Fruit fly (Drosophila melanogaster): ENCODE results near the gene CG11085.
A peak's percentile ranks its signal among the peaks of the same experiment; 100 is the strongest.

The CG11085 gene

DNA sequence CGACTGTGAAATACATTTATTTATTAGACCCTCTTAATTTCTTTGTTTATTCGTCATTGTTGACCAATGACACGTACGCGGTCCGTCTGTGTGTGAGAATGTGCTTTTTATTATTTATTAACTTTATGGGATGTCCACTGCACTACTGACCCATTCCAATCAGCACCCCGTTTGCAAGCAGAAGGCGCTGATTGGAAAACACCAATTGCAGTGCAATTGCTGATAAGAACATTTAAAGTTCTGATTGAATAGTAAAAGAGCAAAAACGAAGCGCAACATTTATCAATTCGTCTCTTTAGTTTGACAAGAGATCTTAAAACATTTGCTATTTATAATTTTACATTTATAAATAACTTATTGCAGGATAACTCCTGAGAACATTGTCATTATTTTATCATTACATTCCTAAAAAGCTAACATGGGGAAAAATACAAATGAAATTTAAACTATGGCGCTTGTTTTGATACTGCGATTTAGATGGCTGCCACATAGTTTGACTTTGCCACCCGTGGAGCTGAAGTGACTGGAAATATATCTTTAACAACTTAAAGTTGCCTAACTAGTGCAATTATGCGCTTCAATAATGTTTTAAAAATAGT lies 42.4 kb downstream of the CG11085 start:
- TF ChIP-seq Snoo (tag; optimal IDR thresholded peaks at IDR 0.05) (no peak), fd96Ca (GFP tag; IDR thresholded peaks at IDR 0.05) (no peak), CG4496 (GFP tag; IDR thresholded peaks at IDR 0.05) (no peak), Pif1A (GFP tag; optimal IDR thresholded peaks at IDR 0.05) (no peak), CG13204 (GFP tag; optimal IDR thresholded peaks at IDR 0.05) (no peak), D1 (tag; optimal IDR thresholded peaks at IDR 0.05) (no peak), CG14655 (GFP tag; optimal IDR thresholded peaks at IDR 0.05) (no peak), CG9948 (tag; optimal IDR thresholded peaks at IDR 0.05) (no peak), CG8301 (tag; optimal IDR thresholded peaks at IDR 0.05) (no peak), CG10348 (GFP tag; IDR thresholded peaks at IDR 0.05) (no peak), Ets98B (GFP tag; IDR thresholded peaks at IDR 0.05) (no peak), CG34367 (tag; optimal IDR thresholded peaks at IDR 0.05) (no peak), EcR (GFP tag; optimal IDR thresholded peaks at IDR 0.05) (no peak), rn (GFP tag; IDR thresholded peaks at IDR 0.05) (no peak), CG15710 (tag; optimal IDR thresholded peaks at IDR 0.05) (no peak), CG12605 (GFP tag; IDR thresholded peaks at IDR 0.05) (no peak)

DNA sequence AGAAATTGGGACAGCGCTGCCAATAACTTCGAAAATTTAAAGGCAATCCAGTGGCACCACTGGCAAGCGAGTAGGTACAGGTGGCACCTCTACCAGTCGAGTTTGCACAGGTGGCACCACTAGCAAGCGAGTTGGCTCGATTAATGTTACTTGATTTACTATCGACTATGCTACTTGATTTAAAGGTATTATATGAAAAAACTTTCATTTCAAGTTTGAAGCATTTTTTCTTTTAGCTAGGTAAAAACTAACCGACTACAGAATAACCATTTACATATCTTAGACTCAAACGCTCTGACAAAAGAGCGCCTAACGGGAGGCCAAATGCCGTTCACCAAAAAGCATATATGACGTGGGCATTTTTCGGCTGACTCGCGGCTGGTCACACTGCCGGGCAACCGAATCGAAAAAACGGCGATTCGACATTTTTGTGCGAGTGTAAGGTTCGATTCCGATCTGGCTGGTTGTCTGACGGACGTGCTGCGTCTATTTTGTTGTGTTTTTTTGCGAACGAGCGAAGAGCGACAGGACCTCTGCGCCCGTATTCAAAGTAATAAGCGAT lies 43.0 kb downstream of the CG11085 start, which contains the start of gene Tis11:
Gene Tis11 (plus strand): TSS at position 417 of the 562 bp plus-strand sequence.
- TF ChIP-seq Ets98B (GFP tag; IDR thresholded peaks at IDR 0.05): peak; percentile 26; the same call in 1 of the 2 replicates
- TF ChIP-seq CG14655 (GFP tag; optimal IDR thresholded peaks at IDR 0.05): no peak
- peak; percentile 49; the same call in 1 of the 2 replicates for TF ChIP-seq CG12605 (GFP tag; IDR thresholded peaks at IDR 0.05)
- peak; percentile 0 for TF ChIP-seq CG8159 (tag; optimal IDR thresholded peaks at IDR 0.05)
- TF ChIP-seq CG32121 (GFP tag; IDR thresholded peaks at IDR 0.05): 0 out of 2 replicates have a peak, but pooled peaks have one; percentile 33
- peak; percentile 55; the same call in 2 of the 3 replicates for TF ChIP-seq CG4496 (GFP tag; IDR thresholded peaks at IDR 0.05)
- TF ChIP-seq Snoo (tag; optimal IDR thresholded peaks at IDR 0.05): peak; percentile 17
- TF ChIP-seq fd96Ca (GFP tag; IDR thresholded peaks at IDR 0.05): no peak

DNA sequence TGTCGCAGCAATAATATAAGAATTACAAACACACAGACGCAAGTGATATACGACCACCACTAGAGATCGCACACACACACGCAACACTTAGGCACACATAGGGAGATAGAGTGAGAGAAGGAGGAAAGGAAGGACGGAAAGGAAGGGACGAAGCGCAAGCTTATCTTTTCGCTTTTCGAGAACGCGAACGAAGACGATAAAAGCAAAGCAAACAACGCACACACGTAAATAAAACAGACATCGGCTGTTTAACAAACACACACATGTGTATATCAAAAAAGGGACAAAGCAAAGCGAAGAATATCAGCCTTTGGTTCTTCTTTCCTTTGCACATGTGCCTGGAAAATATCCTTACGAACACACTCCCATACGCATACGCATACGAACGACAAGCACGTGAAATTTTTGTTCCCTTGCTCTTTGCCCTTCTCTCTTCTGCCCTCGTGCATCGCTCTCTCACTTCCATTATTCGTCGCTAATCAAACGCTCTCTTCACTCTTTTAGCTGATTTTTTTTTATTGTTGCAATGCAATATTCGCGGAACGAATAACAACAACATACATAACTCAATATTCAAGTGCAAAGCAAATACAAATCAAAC lies 44.0 kb downstream of the CG11085 start:
- TF ChIP-seq CG10348 (GFP tag; IDR thresholded peaks at IDR 0.05) (no peak), CG8301 (tag; optimal IDR thresholded peaks at IDR 0.05) (no peak), Ets98B (GFP tag; IDR thresholded peaks at IDR 0.05) (no peak), CG9948 (tag; optimal IDR thresholded peaks at IDR 0.05) (no peak), CG32121 (GFP tag; IDR thresholded peaks at IDR 0.05) (no peak), CG15710 (tag; optimal IDR thresholded peaks at IDR 0.05) (peak; percentile 11), CG17806 (tag; optimal IDR thresholded peaks at IDR 0.05) (no peak), gl (tag; optimal IDR thresholded peaks at IDR 0.05) (peak; percentile 57), CG34367 (tag; optimal IDR thresholded peaks at IDR 0.05) (peak; percentile 18), fd96Ca (GFP tag; IDR thresholded peaks at IDR 0.05) (no peak; the same call in 2 of the 3 replicates), CG4496 (GFP tag; IDR thresholded peaks at IDR 0.05) (no peak), Pif1A (GFP tag; optimal IDR thresholded peaks at IDR 0.05) (peak; percentile 7), CG14655 (GFP tag; optimal IDR thresholded peaks at IDR 0.05) (peak; percentile 16), CG8159 (tag; optimal IDR thresholded peaks at IDR 0.05) (peak; percentile 9), D1 (tag; optimal IDR thresholded peaks at IDR 0.05) (no peak), rn (GFP tag; IDR thresholded peaks at IDR 0.05) (no peak), CG13204 (GFP tag; optimal IDR thresholded peaks at IDR 0.05) (peak; percentile 47), CG12605 (GFP tag; IDR thresholded peaks at IDR 0.05) (no peak), Pif1B (GFP tag; optimal IDR thresholded peaks at IDR 0.05) (peak; percentile 29), EcR (GFP tag; optimal IDR thresholded peaks at IDR 0.05) (peak; percentile 48), Snoo (tag; optimal IDR thresholded peaks at IDR 0.05) (no peak)

DNA sequence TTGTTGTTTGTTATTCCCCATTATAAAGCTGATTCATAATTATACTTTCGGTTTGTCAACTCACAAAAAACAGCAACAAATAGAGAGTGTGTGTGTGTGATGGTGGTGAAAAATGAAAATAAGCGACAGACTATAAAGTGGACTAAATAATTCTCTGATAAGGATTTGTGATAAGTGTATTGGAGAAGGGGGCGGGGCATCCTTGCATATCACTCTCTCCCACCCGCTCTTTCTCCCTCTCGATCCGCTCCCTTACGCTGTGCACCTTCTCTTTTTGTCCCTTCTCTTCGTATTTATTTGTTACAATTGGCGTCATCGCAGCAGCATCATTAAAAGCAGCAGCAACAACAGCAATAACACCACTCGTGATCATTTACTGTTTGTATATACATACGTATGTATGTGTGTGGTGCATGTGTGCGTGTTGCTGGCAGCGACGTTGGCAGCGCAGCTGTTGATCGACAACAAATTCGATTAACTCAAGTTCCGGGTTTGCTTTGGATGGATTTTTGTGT lies 45.4 kb downstream of the CG11085 start:
- TF ChIP-seq CG17806 (tag; optimal IDR thresholded peaks at IDR 0.05): no peak
- TF ChIP-seq EcR (GFP tag; optimal IDR thresholded peaks at IDR 0.05): peak; percentile 9
- TF ChIP-seq Snoo (tag; optimal IDR thresholded peaks at IDR 0.05): no peak
- TF ChIP-seq CG4496 (GFP tag; IDR thresholded peaks at IDR 0.05): no peak
- no peak for TF ChIP-seq CG12605 (GFP tag; IDR thresholded peaks at IDR 0.05)
- TF ChIP-seq rn (GFP tag; IDR thresholded peaks at IDR 0.05): no peak
- no peak for TF ChIP-seq CG10348 (GFP tag; IDR thresholded peaks at IDR 0.05)

DNA sequence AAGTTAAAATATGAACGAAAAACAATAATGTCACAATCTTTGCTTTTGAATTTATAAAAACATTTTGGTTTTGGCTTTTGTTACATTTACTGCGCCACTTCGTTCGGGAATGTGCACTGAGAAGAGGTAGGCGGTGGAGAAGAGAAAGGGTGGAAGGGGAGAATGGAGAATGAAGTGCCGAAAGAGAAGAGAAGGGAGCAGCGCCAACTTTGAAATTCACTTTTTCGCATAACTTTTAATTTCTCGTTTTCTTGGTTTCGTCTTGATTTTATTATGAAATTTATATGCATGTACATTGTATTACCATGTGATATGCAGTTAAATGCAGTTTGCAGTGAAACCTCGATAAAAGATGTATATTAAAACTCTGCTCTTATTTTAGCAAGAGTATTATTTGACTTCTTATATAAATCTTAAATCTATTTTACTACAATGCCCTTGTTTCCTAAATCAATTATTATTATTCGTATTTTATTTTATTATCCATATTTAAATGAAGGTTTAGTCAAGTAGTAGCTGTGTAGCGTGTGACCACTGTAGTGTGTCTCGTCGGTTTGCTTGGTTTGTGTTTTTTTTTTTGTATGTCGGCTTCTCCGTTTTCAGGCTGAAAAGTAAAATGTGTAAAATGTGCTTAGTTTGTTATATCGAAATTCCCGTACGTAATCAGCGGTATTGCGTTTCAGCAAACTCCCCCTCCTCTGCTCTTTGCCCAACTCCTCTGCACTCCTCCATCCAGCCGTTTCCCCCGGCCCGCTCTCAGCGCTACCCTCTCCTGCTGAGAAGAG lies 46.8 kb downstream of the CG11085 start:
- TF ChIP-seq Ets98B (GFP tag; IDR thresholded peaks at IDR 0.05): no peak
- peak; percentile 44 for TF ChIP-seq Snoo (tag; optimal IDR thresholded peaks at IDR 0.05)
- TF ChIP-seq CG15710 (tag; optimal IDR thresholded peaks at IDR 0.05): peak; percentile 70
- TF ChIP-seq rn (GFP tag; IDR thresholded peaks at IDR 0.05): no peak
- TF ChIP-seq CG14655 (GFP tag; optimal IDR thresholded peaks at IDR 0.05): peak; percentile 54
- TF ChIP-seq CG34367 (tag; optimal IDR thresholded peaks at IDR 0.05): peak; percentile 43
- TF ChIP-seq CG8301 (tag; optimal IDR thresholded peaks at IDR 0.05): peak; percentile 32
- no peak for TF ChIP-seq EcR (GFP tag; optimal IDR thresholded peaks at IDR 0.05)
- TF ChIP-seq CG13204 (GFP tag; optimal IDR thresholded peaks at IDR 0.05): no peak
- no peak for TF ChIP-seq CG12605 (GFP tag; IDR thresholded peaks at IDR 0.05)
- TF ChIP-seq CG10348 (GFP tag; IDR thresholded peaks at IDR 0.05): no peak
- TF ChIP-seq CG4496 (GFP tag; IDR thresholded peaks at IDR 0.05): 0 out of 3 replicates have a peak, but pooled peaks have one; percentile 47
- TF ChIP-seq CG8159 (tag; optimal IDR thresholded peaks at IDR 0.05): peak; percentile 66
- TF ChIP-seq Pif1B (GFP tag; optimal IDR thresholded peaks at IDR 0.05): peak; percentile 46
- TF ChIP-seq CG9948 (tag; optimal IDR thresholded peaks at IDR 0.05): peak; percentile 61
- TF ChIP-seq D1 (tag; optimal IDR thresholded peaks at IDR 0.05): no peak
- peak; percentile 63 for TF ChIP-seq CG17806 (tag; optimal IDR thresholded peaks at IDR 0.05)
- TF ChIP-seq fd96Ca (GFP tag; IDR thresholded peaks at IDR 0.05): no peak
- peak; percentile 10 for TF ChIP-seq Pif1A (GFP tag; optimal IDR thresholded peaks at IDR 0.05)
- peak; percentile 47; the same call in 1 of the 2 replicates for TF ChIP-seq CG32121 (GFP tag; IDR thresholded peaks at IDR 0.05)
- TF ChIP-seq gl (tag; optimal IDR thresholded peaks at IDR 0.05): no peak

Data from whole organism, pupa.